Worm (Caenorhabditis elegans): ENCODE measurements around the gene oac-10.

- no peak for TF ChIP-seq ets-7 (tag; optimal IDR thresholded peaks at IDR 0.05)
- TF ChIP-seq flt-1 (GFP tag; IDR thresholded peaks at IDR 0.05), result no peak
- no peak for TF ChIP-seq ama-1 (optimal IDR thresholded peaks at IDR 0.05)
- no peak for TF ChIP-seq tbx-11 (GFP tag; IDR thresholded peaks at IDR 0.05)
- no peak for TF ChIP-seq ceh-13 (GFP tag; optimal IDR thresholded peaks at IDR 0.05)
- no peak for TF ChIP-seq tra-4 (tag; optimal IDR thresholded peaks at IDR 0.05)
These were observed 45.8 kb upstream of the oac-10 start, which contains the start of gene skr-15 for ce11 chrII:3823855-3824254.

Measured in whole organism, early embryonic.